Worm (Caenorhabditis elegans) whole organism, dauer: Measurements from ENCODE around the gene F21A3.4.

ENCODE experiments used
- unc-62 ChIP-seq: sonication (generic microtip); optimal IDR thresholded peaks from 2 replicates; lab custom pipeline; 2017; ENCODE audit warnings: missing biosample characterization, missing genetic modification reagents, missing genetic modification characterization

Gene F21A3.4

ce11 chrV:15521920-15522319, 14.5 kb upstream of the F21A3.4 start, which contains the start of gene lgc-31:
lgc-31 (minus strand) TSS chrV:15522020.
- no peak for TF ChIP-seq unc-62 (GFP tag; lab: Kevin White, UChicago)

- TF ChIP-seq unc-62 (GFP tag; lab: Kevin White, UChicago) = no peak
These were observed 7.4 kb upstream of the F21A3.4 start, which contains the start of gene srh-276 for ce11 chrV:15529069-15529468. srh-276 (plus strand) TSS chrV:15529369.

- TF ChIP-seq unc-62 (GFP tag; lab: Kevin White, UChicago) = no peak
These were observed 3.3 kb upstream of the F21A3.4 start, which contains the start of gene F21A3.11 for ce11 chrV:15533096-15533495. F21A3.11 (minus strand) TSS chrV:15533212.

ce11 chrV:15533864-15534263, 2.6 kb upstream of the F21A3.4 start, which contains the start of gene F21A3.2:
F21A3.2 (minus strand) TSS chrV:15533964.
- no peak for TF ChIP-seq unc-62 (GFP tag; lab: Kevin White, UChicago)

- no peak for TF ChIP-seq unc-62 (GFP tag; lab: Kevin White, UChicago)
These were observed 1.5 kb downstream of the F21A3.4 start, which contains the start of gene prde-1 for ce11 chrV:15537923-15538322. prde-1 (plus strand) TSS chrV:15538244.

ce11 chrV:15543252-15543651, 6.8 kb downstream of the F21A3.4 start:
- no peak for TF ChIP-seq unc-62 (GFP tag; lab: Kevin White, UChicago)

- TF ChIP-seq unc-62 (GFP tag; lab: Kevin White, UChicago) = no peak
These were observed 8.5 kb downstream of the F21A3.4 start, which contains the start of gene glb-14 for ce11 chrV:15544898-15545297. glb-14 (minus strand) TSS chrV:15544994.

ce11 chrV:15547727-15548126, 11.3 kb downstream of the F21A3.4 start:
- TF ChIP-seq unc-62 (GFP tag; lab: Kevin White, UChicago) = no peak

- TF ChIP-seq unc-62 (GFP tag; lab: Kevin White, UChicago) = no peak
These were observed 14.0 kb downstream of the F21A3.4 start for ce11 chrV:15550408-15550807.

ce11 chrV:15551642-15552041, 15.2 kb downstream of the F21A3.4 start:
- TF ChIP-seq unc-62 (GFP tag; lab: Kevin White, UChicago) = no peak

ce11 chrV:15553869-15554268, 17.4 kb downstream of the F21A3.4 start:
- TF ChIP-seq unc-62 (GFP tag; lab: Kevin White, UChicago) = no peak

ce11 chrV:15559047-15559446, 22.6 kb downstream of the F21A3.4 start, which contains the start of gene acr-18:
acr-18 (minus strand) TSS chrV:15559147.
- TF ChIP-seq unc-62 (GFP tag; lab: Kevin White, UChicago) = no peak

- TF ChIP-seq unc-62 (GFP tag; lab: Kevin White, UChicago) = no peak
These were observed 23.3 kb downstream of the F21A3.4 start for ce11 chrV:15559729-15560128.

- no peak for TF ChIP-seq unc-62 (GFP tag; lab: Kevin White, UChicago)
These were observed 26.1 kb downstream of the F21A3.4 start for ce11 chrV:15562541-15562940.

- no peak for TF ChIP-seq unc-62 (GFP tag; lab: Kevin White, UChicago)
These were observed 27.1 kb downstream of the F21A3.4 start for ce11 chrV:15563477-15563876.

ce11 chrV:15563985-15564384, 27.6 kb downstream of the F21A3.4 start:
- no peak for TF ChIP-seq unc-62 (GFP tag; lab: Kevin White, UChicago)

ce11 chrV:15566511-15567178, 30.2 kb downstream of the F21A3.4 start:
- TF ChIP-seq unc-62 (GFP tag; lab: Kevin White, UChicago) = no peak
